Fruit fly (Drosophila melanogaster): ENCODE data around the gene CG14402.

Gene CG14402

dm6 chr2L:20811039-20811652 lies 38.0 kb upstream of the CG14402 start:
- TF ChIP-seq ttk (optimal IDR thresholded peaks at IDR 0.05) (no peak), insv (optimal IDR thresholded peaks at IDR 0.05) (no peak), Myc (optimal IDR thresholded peaks at IDR 0.05) (no peak), Sin3A (optimal IDR thresholded peaks at IDR 0.05) (no peak), psq (optimal IDR thresholded peaks at IDR 0.05) (no peak), h (optimal IDR thresholded peaks at IDR 0.05) (no peak)

- no peak for TF ChIP-seq Myc (optimal IDR thresholded peaks at IDR 0.05)
- no peak for TF ChIP-seq ttk (optimal IDR thresholded peaks at IDR 0.05)
- no peak for TF ChIP-seq h (optimal IDR thresholded peaks at IDR 0.05)
- TF ChIP-seq Sin3A (optimal IDR thresholded peaks at IDR 0.05), result no peak
- no peak for TF ChIP-seq insv (optimal IDR thresholded peaks at IDR 0.05)
- TF ChIP-seq psq (optimal IDR thresholded peaks at IDR 0.05), result no peak
Measured at dm6 chr2L:20812283-20813189, 36.6 kb upstream of the CG14402 start.

dm6 chr2L:20816140-20816539 lies 33.0 kb upstream of the CG14402 start, which contains the start of gene CG33322:
CG33322 (minus strand) TSS chr2L:20816240.
- TF ChIP-seq Myc (optimal IDR thresholded peaks at IDR 0.05), result no peak
- no peak for TF ChIP-seq psq (optimal IDR thresholded peaks at IDR 0.05)
- no peak for TF ChIP-seq Sin3A (optimal IDR thresholded peaks at IDR 0.05)
- no peak for TF ChIP-seq ttk (optimal IDR thresholded peaks at IDR 0.05)
- TF ChIP-seq h (optimal IDR thresholded peaks at IDR 0.05), result no peak

dm6 chr2L:20817170-20817569 lies 31.9 kb upstream of the CG14402 start, which contains the start of gene CheB38b:
CheB38b (minus strand) TSS chr2L:20817270.
- TF ChIP-seq psq (optimal IDR thresholded peaks at IDR 0.05), result no peak
- no peak for TF ChIP-seq h (optimal IDR thresholded peaks at IDR 0.05)
- TF ChIP-seq Sin3A (optimal IDR thresholded peaks at IDR 0.05), result no peak

- TF ChIP-seq Sin3A (optimal IDR thresholded peaks at IDR 0.05) (no peak), Myc (optimal IDR thresholded peaks at IDR 0.05) (no peak), psq (optimal IDR thresholded peaks at IDR 0.05) (no peak), insv (optimal IDR thresholded peaks at IDR 0.05) (no peak), h (optimal IDR thresholded peaks at IDR 0.05) (no peak), ttk (optimal IDR thresholded peaks at IDR 0.05) (no peak)
Measured at dm6 chr2L:20818432-20818831, 30.7 kb upstream of the CG14402 start, which contains the start of gene CheB38a. CheB38a (minus strand) TSS chr2L:20818532.

- TF ChIP-seq h (optimal IDR thresholded peaks at IDR 0.05), result no peak
Measured at dm6 chr2L:20820767-20821166, 28.3 kb upstream of the CG14402 start, which contains the start of gene CheB38c. CheB38c (minus strand) TSS chr2L:20820867.

dm6 chr2L:20821249-20822024 lies 27.7 kb upstream of the CG14402 start:
- TF ChIP-seq Myc (optimal IDR thresholded peaks at IDR 0.05) (no peak), ttk (optimal IDR thresholded peaks at IDR 0.05) (no peak), Sin3A (optimal IDR thresholded peaks at IDR 0.05) (no peak), insv (optimal IDR thresholded peaks at IDR 0.05) (no peak), h (optimal IDR thresholded peaks at IDR 0.05) (no peak), psq (optimal IDR thresholded peaks at IDR 0.05) (no peak)

dm6 chr2L:20822025-20822371 lies 27.1 kb upstream of the CG14402 start:
- TF ChIP-seq Myc (optimal IDR thresholded peaks at IDR 0.05) (no peak), insv (optimal IDR thresholded peaks at IDR 0.05) (no peak), h (optimal IDR thresholded peaks at IDR 0.05) (no peak), ttk (optimal IDR thresholded peaks at IDR 0.05) (no peak), psq (optimal IDR thresholded peaks at IDR 0.05) (no peak), Sin3A (optimal IDR thresholded peaks at IDR 0.05) (no peak)

dm6 chr2L:20822489-20823195 lies 26.5 kb upstream of the CG14402 start, which contains the start of gene CG9331:
CG9331 (plus strand) TSS chr2L:20822828.
- no peak for TF ChIP-seq insv (optimal IDR thresholded peaks at IDR 0.05)
- TF ChIP-seq h (optimal IDR thresholded peaks at IDR 0.05), result no peak
- TF ChIP-seq Sin3A (optimal IDR thresholded peaks at IDR 0.05), result no peak
- TF ChIP-seq psq (optimal IDR thresholded peaks at IDR 0.05), result no peak
- TF ChIP-seq ttk (optimal IDR thresholded peaks at IDR 0.05), result no peak
- no peak for TF ChIP-seq Myc (optimal IDR thresholded peaks at IDR 0.05)

dm6 chr2L:20823196-20824105 lies 25.6 kb upstream of the CG14402 start:
- TF ChIP-seq ttk (optimal IDR thresholded peaks at IDR 0.05), result no peak
- no peak for TF ChIP-seq Sin3A (optimal IDR thresholded peaks at IDR 0.05)
- no peak for TF ChIP-seq insv (optimal IDR thresholded peaks at IDR 0.05)
- TF ChIP-seq psq (optimal IDR thresholded peaks at IDR 0.05), result no peak
